Worm (Caenorhabditis elegans): Measurements from ENCODE around the gene Y46E12A.2.

- TF ChIP-seq nhr-120 (GFP tag; IDR thresholded peaks at IDR 0.05) (no peak), lsy-27 (tag; optimal IDR thresholded peaks at IDR 0.05; ENCODE audit: borderline replicate concordance, insufficient read depth) (no peak), F57A8.1 (GFP tag; optimal IDR thresholded peaks at IDR 0.05) (no peak), dpl-1 (GFP tag; optimal IDR thresholded peaks at IDR 0.05) (no peak), ccch-3 (GFP tag; optimal IDR thresholded peaks at IDR 0.05) (no peak), Y67H2A.10 (GFP tag; conservative IDR thresholded peaks at IDR 0.05) (no peak), egl-18 (GFP tag; IDR thresholded peaks at IDR 0.05) (no peak), C06A6.2 (GFP tag; conservative IDR thresholded peaks at IDR 0.05) (no peak), lir-1 (GFP tag; conservative IDR thresholded peaks at IDR 0.05) (no peak), dox-1 (GFP tag; IDR thresholded peaks at IDR 0.05) (no peak), ama-1 (optimal IDR thresholded peaks at IDR 0.05) (no peak), ama-1 (GFP tag; optimal IDR thresholded peaks at IDR 0.05) (no peak)
Measured at ce11 chrIII:1794100-1794499, 35.4 kb downstream of the Y46E12A.2 start.

All from whole organism, young adult.